Worm (Caenorhabditis elegans) whole organism, L4/young adult: ENCODE data around the gene ttr-20.

Experiments
- W03F9.2 ChIP-seq: fragments of 150-350 bp; optimal IDR thresholded peaks from 2 replicates; lab custom pipeline; 2014; ENCODE audit warnings: missing biosample characterization, missing genetic modification characterization
- dao-5 ChIP-seq: sonication (generic microtip); optimal IDR thresholded peaks from 2 replicates; lab custom pipeline; 2016; ENCODE audit warnings: missing genotype, missing genetic modification characterization, moderate library complexity, missing compliant biosample characterization
- him-1 ChIP-seq: sonication (generic microtip); optimal IDR thresholded peaks from 2 replicates; lab custom pipeline; 2016; ENCODE audit warnings: missing genotype, missing genetic modification reagents, missing genetic modification characterization, missing compliant biosample characterization

ttr-20 gene

DNA sequence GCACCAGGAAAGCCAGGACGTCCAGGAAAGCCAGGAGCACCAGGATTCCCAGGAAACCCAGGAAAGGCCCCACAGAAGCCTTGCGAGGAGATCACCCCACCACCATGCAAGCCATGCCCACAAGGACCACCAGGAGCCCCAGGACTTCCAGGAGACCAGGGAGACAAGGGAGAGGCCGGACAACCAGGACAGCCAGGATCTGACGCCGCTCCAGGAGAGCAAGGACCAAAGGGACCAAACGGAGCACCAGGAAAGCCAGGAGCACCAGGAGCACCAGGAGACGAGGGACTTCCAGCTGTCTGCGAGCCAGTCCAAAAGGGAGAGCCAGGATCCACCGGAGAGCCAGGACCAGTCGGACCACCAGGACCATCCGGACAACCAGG, 10.6 kb upstream of the ttr-20 start:
- TF ChIP-seq him-1 (tag; lab: Kevin White, UChicago) (no peak), dao-5 (no peak), W03F9.2 (tag; lab: Kevin White, UChicago) (no peak)

DNA sequence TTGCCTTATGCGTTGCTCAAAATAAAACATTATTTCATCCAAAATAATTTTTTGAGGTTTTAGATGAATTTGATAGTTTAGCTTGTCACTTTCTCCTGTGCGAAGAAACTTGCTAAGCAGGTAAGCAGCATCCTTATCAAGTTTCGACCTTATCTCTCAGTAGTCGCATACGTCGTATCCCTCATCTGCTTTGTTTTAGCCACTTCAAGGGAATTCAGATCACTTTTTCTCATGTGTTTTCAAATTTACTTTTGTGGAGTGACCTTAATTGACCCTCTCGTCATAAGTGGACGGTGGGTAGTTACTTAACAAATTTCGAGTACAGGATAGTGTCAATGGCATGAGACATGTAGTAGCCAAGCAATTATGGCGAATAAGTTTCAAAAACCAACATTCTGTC, 9.9 kb upstream of the ttr-20 start:
- TF ChIP-seq him-1 (tag; lab: Kevin White, UChicago): no peak
- no peak for TF ChIP-seq dao-5
- no peak for TF ChIP-seq W03F9.2 (tag; lab: Kevin White, UChicago)

DNA sequence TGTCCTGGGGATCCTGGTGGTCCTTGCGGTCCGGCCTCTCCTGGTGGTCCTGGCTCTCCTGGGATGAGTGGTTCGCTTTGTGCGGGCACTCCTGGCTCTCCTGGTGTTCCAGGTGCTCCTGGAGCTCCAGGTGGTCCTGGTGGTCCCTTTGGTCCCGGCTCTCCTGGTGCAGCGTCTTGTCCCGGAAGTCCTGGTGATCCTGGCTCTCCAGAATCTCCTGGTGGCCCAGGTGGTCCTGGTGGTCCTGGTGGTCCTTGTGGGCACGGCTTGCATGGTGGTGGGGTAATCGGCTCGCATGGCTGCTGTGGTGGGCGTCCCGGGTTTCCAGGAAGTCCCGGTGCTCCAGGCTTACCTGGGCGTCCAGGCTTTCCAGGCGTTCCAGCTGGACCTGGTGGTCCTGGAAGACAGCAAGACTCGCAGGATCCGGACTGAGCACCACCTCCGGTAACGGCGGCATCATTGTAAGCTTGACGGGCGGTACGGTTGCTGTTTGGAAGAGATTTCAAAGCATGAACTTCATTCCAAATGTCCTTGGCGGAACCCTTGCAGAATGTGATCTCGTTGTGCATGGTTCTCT, 2.7 kb upstream of the ttr-20 start:
- TF ChIP-seq W03F9.2 (tag; lab: Kevin White, UChicago) (no peak), dao-5 (no peak), him-1 (tag; lab: Kevin White, UChicago) (no peak)

DNA sequence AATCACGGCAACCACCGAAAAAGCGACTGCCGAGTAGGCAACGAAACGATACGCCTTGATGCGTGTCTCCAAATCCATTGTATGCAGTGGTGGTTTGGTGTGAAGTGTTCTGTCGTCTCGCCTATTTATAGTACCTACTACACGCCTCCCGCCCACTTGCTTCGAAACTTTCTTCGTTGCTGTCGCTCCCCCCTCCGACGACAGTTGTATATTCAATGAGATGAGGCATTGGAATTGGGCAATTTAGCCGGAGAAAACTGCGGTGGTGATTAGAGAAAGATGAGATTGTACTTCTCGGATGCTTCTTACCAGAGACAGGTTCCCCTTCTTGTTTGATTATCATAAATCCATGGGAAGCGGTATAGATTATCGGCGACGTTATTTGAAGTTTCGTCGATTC, 2.1 kb upstream of the ttr-20 start, which contains the start of gene col-34:
Gene col-34 (minus strand): TSS at position 101 of the 400 bp plus-strand sequence.
- TF ChIP-seq W03F9.2 (tag; lab: Kevin White, UChicago) (no peak), dao-5 (no peak), him-1 (tag; lab: Kevin White, UChicago) (no peak)

DNA sequence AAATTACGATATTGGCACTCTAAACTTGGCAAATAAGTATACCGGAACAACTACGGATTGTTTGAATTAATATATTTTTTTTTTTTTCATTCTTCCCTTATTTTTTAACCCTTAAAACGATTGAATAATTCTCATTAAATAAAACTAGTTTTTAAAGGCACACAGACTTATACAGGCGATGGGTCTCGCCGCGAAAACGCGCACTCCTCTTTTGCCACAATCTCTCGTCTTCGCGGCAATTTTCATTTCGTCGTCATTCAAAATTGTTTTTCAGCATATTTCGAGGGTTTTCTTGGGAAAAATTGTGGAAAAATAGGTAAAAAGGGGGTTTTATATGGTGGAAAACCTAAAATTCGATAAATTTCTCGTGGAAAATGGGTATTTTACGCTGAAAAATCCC, 741 bp downstream of the ttr-20 start:
- TF ChIP-seq W03F9.2 (tag; lab: Kevin White, UChicago) (no peak), dao-5 (no peak), him-1 (tag; lab: Kevin White, UChicago) (no peak)

DNA sequence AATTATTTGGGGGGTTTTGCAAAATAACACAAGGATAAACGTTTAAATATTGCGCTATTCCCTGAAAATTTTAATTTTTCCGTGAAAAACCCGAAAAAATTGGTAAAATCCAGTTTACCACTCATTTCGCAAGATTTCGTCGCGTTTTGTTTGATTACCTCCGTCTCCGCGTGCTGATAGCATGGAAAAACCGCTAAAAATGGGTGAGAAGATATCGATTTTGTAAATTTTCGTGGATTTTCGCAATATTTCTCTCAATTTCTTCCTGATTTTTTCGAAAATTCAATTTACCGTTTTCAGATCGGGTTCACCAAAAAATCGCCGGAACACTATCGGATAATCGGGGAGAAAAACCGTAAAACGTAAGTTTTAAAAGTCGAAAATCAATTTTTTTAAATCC, 1.2 kb downstream of the ttr-20 start, which contains the start of gene ama-1:
Gene ama-1 (plus strand): TSS at position 301 of the 400 bp plus-strand sequence.
- TF ChIP-seq W03F9.2 (tag; lab: Kevin White, UChicago) (no peak), dao-5 (no peak), him-1 (tag; lab: Kevin White, UChicago) (no peak)

DNA sequence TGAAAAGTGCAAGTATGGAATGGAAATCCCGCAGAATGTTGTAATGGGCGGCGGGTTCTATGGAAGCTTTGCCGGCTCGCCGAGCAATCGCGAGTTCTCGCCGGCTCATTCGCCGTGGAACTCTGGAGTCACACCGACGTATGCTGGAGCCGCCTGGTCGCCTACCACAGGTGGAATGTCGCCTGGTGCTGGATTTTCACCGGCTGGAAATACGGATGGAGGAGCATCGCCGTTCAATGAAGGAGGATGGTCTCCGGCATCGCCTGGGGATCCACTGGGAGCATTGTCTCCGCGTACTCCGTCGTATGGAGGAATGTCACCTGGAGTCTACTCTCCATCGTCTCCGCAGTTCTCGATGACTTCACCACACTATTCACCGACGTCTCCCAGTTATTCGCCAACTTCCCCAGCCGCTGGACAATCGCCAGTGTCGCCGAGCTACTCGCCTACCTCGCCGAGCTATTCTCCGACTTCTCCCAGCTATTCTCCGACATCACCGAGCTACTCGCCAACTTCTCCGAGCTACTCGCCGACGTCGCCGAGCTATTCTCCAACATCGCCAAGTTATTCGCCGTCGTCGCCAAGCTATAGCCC, 8.5 kb downstream of the ttr-20 start:
- TF ChIP-seq dao-5: no peak
- TF ChIP-seq him-1 (tag; lab: Kevin White, UChicago): no peak
- TF ChIP-seq W03F9.2 (tag; lab: Kevin White, UChicago): no peak

DNA sequence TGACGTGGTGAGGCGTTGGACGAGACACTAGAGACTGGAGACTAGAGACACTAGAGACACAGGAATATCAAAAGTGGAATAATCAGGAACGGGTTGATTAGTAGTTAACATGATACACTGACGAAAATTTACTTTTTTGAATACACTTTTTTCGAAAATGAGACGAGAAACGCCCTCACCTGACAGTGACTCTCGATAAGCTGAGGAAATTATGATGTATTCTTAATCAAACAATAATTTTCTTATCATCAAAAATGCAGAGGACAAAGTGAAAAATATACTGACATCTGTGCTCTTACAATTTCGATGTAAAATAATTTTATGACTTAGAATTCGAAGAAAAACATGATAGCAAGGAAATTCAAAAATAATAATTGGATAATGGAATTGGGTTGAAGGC, 12.8 kb downstream of the ttr-20 start:
- TF ChIP-seq him-1 (tag; lab: Kevin White, UChicago) (no peak), dao-5 (no peak), W03F9.2 (tag; lab: Kevin White, UChicago) (no peak)

DNA sequence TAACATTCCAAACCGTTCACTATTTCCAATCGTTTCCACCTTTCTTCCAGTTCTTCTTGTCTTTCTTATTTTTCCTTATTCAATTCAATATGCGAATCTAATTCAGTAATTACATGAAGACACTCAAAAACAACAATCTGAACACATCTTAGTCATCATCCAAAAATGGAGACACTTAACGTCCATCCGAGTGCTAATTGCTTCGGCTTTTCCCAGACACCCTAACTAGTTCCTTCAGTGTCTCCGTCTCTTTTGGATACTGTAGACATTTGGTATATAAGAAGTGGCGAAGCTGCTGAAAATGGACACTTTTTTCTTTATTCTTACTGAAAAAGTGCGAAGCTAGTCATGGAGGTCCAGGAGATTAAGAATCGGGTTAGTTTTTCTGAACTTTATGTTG, 16.4 kb downstream of the ttr-20 start, which contains the start of gene col-33:
Gene col-33 (plus strand): TSS at position 301 of the 400 bp plus-strand sequence.
- TF ChIP-seq dao-5: no peak
- no peak for TF ChIP-seq him-1 (tag; lab: Kevin White, UChicago)
- no peak for TF ChIP-seq W03F9.2 (tag; lab: Kevin White, UChicago)

DNA sequence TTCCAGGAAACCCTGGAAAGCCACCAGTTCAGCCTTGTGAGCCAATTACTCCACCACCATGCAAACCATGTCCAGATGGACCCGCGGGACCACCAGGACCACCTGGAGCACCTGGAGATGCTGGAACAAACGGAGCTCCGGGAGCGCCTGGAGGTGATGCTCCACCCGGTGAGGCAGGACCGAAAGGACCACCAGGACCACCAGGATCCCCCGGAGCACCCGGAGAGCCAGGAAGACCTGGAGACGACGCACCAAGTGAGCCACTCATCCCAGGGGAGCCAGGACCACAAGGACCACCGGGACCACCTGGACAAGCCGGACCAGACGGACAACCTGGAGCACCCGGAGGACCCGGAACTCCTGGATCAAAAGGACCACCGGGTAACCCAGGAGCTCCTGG, 18.1 kb downstream of the ttr-20 start:
- no peak for TF ChIP-seq dao-5
- no peak for TF ChIP-seq him-1 (tag; lab: Kevin White, UChicago)
- TF ChIP-seq W03F9.2 (tag; lab: Kevin White, UChicago): no peak

DNA sequence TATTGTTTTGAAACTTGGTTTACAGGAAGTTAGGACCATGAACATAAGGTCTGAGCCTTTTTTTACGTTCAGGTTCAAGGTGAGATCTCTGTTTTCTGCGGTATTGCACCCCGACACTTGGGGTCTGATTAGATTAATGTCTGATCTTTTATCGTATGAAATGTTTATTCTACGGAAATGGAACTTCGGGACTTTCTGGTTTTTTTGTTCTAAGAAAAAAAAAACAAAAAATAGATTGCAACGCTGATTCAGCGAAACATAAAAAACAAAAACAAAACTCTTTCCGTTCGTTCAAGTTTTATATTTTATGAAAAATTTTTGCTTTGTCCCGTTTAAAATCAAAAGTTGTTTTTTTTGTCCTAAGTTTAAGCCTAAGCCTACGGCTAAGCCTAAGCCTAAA, 18.6 kb downstream of the ttr-20 start, which contains the start of gene F36A4.5:
Gene F36A4.5 (plus strand): TSS at position 301 of the 400 bp plus-strand sequence.
- no peak for TF ChIP-seq W03F9.2 (tag; lab: Kevin White, UChicago)
- no peak for TF ChIP-seq him-1 (tag; lab: Kevin White, UChicago)
- no peak for TF ChIP-seq dao-5

DNA sequence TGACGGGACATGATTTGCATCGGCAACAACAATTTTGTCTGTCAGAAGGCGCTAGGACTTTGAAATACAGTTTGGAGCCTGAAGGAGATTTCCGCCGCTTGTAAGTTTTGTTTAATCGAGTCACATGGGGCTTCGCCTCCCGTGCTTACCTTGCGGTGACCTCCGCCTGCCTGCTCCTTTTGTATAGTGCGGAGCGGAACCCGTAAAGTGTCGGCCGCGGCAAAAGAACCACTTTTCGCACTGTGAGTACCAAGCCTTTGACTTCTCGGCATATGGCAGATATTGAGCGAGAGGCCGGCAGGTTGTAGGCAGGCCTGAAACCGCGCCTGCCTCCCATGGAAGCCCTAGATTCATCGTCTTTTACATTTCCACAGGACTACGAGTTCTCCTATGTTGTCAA, 19.4 kb downstream of the ttr-20 start:
- TF ChIP-seq W03F9.2 (tag; lab: Kevin White, UChicago) (no peak), dao-5 (no peak), him-1 (tag; lab: Kevin White, UChicago) (no peak)

DNA sequence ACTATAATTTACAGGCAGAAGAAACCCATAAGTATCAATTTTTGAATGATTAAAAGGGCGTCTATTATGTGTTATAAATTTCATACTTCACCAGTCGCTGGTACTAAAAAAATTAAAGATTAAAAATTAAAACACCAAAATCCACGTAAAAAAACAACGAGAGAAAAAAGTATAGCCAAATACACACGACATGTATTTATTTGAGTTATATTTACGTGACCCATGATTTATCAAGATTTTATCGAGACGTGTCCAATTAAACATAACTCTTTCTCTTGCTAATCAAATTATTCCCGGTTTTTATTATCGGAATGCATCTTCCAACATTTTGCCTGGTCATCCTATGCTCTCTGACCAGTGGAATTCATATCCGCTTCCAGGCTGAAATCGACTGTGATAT, 20.7 kb downstream of the ttr-20 start, which contains the start of gene F36A4.4:
Gene F36A4.4 (plus strand): TSS at position 301 of the 400 bp plus-strand sequence.
- TF ChIP-seq W03F9.2 (tag; lab: Kevin White, UChicago) (no peak), him-1 (tag; lab: Kevin White, UChicago) (no peak), dao-5 (no peak)

DNA sequence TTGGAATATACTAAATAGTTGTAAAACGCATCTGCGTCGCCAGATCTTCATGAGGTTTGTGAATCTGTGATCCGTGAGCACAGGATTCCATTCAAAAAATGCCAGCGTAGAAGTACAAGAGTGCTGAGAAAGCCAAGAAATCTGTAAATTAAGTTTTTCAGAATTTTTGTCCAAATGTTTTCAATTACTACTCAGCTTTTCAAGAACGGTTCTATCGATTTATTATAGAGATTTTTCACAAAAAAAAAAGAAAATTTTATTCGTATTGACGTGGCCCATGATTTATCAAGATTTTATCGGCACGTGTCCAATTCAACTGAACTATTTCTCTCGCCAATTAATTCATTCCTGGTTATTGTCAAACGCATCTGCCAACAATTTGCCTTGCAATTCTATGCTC, 22.7 kb downstream of the ttr-20 start, which contains the start of gene F36A4.3:
Gene F36A4.3 (plus strand): TSS at position 301 of the 400 bp plus-strand sequence.
- TF ChIP-seq dao-5: no peak
- TF ChIP-seq him-1 (tag; lab: Kevin White, UChicago): no peak
- TF ChIP-seq W03F9.2 (tag; lab: Kevin White, UChicago): no peak
